Worm (Caenorhabditis elegans): ENCODE measurements around the gene kgb-2.

The kgb-2 gene

DNA sequence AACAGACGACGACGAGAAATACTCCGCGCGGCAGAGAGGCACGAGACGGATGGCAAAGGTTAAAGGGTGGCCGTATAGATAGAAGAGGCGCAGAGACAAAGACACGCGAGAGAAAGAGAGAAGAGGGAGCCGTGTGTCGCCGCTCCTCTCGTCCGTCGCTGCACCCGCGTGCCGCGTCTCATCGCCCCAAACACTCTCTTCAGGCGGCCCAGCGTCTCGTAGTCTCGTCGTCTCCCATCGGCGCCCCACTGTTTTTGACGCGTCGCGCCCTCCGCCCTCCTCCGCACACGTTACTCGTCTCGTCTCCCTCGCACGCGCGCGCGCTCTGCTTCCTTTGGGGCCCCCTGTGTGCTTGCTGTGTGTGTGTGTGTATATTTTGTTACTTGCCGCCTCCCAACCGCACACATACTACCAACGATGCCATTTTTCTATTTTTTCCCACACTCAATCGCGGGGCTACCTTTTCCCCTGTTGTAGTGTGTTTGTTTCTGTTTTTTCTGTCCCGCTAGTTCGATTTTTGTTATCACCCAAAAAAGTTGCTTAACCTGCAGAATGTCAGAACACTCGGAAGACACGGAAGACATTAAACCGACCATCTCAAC is 30.0 kb downstream of the kgb-2 start, which contains the start of gene madf-9 (continued):
- TF ChIP-seq pha-4 (GFP tag; IDR thresholded peaks at IDR 0.05), result peak; percentile 78; the same call in 1 of the 2 replicates
- TF ChIP-seq pha-4 (tag; optimal IDR thresholded peaks at IDR 0.05), result no peak
- no peak for TF ChIP-seq F49E8.2 (tag; optimal IDR thresholded peaks at IDR 0.05; ENCODE audit: borderline replicate concordance)
- TF ChIP-seq ceh-62 (tag; optimal IDR thresholded peaks at IDR 0.05), result no peak
- TF ChIP-seq snpc-1.2 (GFP tag; IDR thresholded peaks at IDR 0.05), result no peak
- peak; percentile 92 for TF ChIP-seq hlh-11 (tag; optimal IDR thresholded peaks at IDR 0.05)
- no peak for TF ChIP-seq jun-1 (tag; optimal IDR thresholded peaks at IDR 0.05)
- no peak for TF ChIP-seq T20F7.1 (GFP tag; optimal IDR thresholded peaks at IDR 0.05)
- TF ChIP-seq duxl-1 (tag; optimal IDR thresholded peaks at IDR 0.05; ENCODE audit: poor library complexity), result no peak
- TF ChIP-seq zip-2 (tag; optimal IDR thresholded peaks at IDR 0.05), result no peak
- TF ChIP-seq lin-13 (GFP tag; optimal IDR thresholded peaks at IDR 0.05), result no peak
- TF ChIP-seq fos-1 (tag; optimal IDR thresholded peaks at IDR 0.05), result no peak
- no peak for TF ChIP-seq nhr-10 (tag; optimal IDR thresholded peaks at IDR 0.05)
- no peak for TF ChIP-seq mes-2 (tag; optimal IDR thresholded peaks at IDR 0.05; ENCODE audit: poor library complexity, severe bottlenecking)
- no peak for TF ChIP-seq F44E2.7 (GFP tag; IDR thresholded peaks at IDR 0.05)
- no peak for TF ChIP-seq ceh-28 (tag; optimal IDR thresholded peaks at IDR 0.05)
- peak; percentile 89 for TF ChIP-seq nhr-48 (tag; optimal IDR thresholded peaks at IDR 0.05)
- peak; percentile 71 for TF ChIP-seq spr-1 (tag; optimal IDR thresholded peaks at IDR 0.05)
- TF ChIP-seq R02D3.7 (tag; optimal IDR thresholded peaks at IDR 0.05), result no peak
- no peak for TF ChIP-seq lin-39 (tag; optimal IDR thresholded peaks at IDR 0.05)
- no peak for TF ChIP-seq lin-1 (GFP tag; IDR thresholded peaks at IDR 0.05)
- TF ChIP-seq ama-1 (optimal IDR thresholded peaks at IDR 0.05), result no peak
- TF ChIP-seq spr-3 (GFP tag; optimal IDR thresholded peaks at IDR 0.05), result peak; percentile 26
- TF ChIP-seq unc-39 (tag; optimal IDR thresholded peaks at IDR 0.05), result no peak
- no peak for TF ChIP-seq zfp-2 (tag; optimal IDR thresholded peaks at IDR 0.05)
- TF ChIP-seq nhr-42 (GFP tag; IDR thresholded peaks at IDR 0.05), result peak; percentile 76; the same call in 1 of the 2 replicates
- TF ChIP-seq snpc-4 (tag; optimal IDR thresholded peaks at IDR 0.05), result no peak
- peak; percentile 22; the same call in 1 of the 2 replicates for TF ChIP-seq ceh-20 (GFP tag; IDR thresholded peaks at IDR 0.05)
- TF ChIP-seq skn-1 (tag; optimal IDR thresholded peaks at IDR 0.05), result no peak
- TF ChIP-seq mdl-1 (tag; optimal IDR thresholded peaks at IDR 0.05), result peak; percentile 78 to 88
- TF ChIP-seq nhr-11 (tag; optimal IDR thresholded peaks at IDR 0.05), result no peak
- peak; percentile 61 for TF ChIP-seq ctbp-1 (GFP tag; IDR thresholded peaks at IDR 0.05)
- 0 out of 2 replicates have a peak, but pooled peaks have one; percentile 64 for TF ChIP-seq saeg-2 (GFP tag; IDR thresholded peaks at IDR 0.05)
- TF ChIP-seq lin-29 (GFP tag; IDR thresholded peaks at IDR 0.05), result no peak
- TF ChIP-seq F26F4.8 (GFP tag; conservative IDR thresholded peaks at IDR 0.05), result no peak
- TF ChIP-seq unc-62 (GFP tag; optimal IDR thresholded peaks at IDR 0.05 in 1 of 2), result no peak
- TF ChIP-seq unc-62 (tag; optimal IDR thresholded peaks at IDR 0.05), result no peak
- TF ChIP-seq arid-1 (GFP tag; conservative IDR thresholded peaks at IDR 0.05), result 0 out of 2 replicates have a peak, but pooled peaks have one; percentile 37
- no peak for TF ChIP-seq D1046.2 (GFP tag; IDR thresholded peaks at IDR 0.05)

- TF ChIP-seq dve-1 (tag; optimal IDR thresholded peaks at IDR 0.05; ENCODE audit: insufficient read depth) (peak; percentile 5), nhr-25 (tag; optimal IDR thresholded peaks at IDR 0.05; ENCODE audit: borderline replicate concordance, insufficient read depth) (no peak), jun-1 (tag; optimal IDR thresholded peaks at IDR 0.05) (no peak), php-3 (GFP tag; IDR thresholded peaks at IDR 0.05) (0 out of 2 replicates have a peak, but pooled peaks have one; percentile 16), nhr-28 (tag; optimal IDR thresholded peaks at IDR 0.05) (peak; percentile 27), F26F4.8 (GFP tag; conservative IDR thresholded peaks at IDR 0.05) (no peak), pha-4 (GFP tag; IDR thresholded peaks at IDR 0.05) (no peak), pha-4 (tag; optimal IDR thresholded peaks at IDR 0.05) (no peak), madf-5 (GFP tag; IDR thresholded peaks at IDR 0.05) (no peak), ZK546.5 (tag; optimal IDR thresholded peaks at IDR 0.05) (no peak), zip-2 (tag; optimal IDR thresholded peaks at IDR 0.05) (no peak), daf-16 (GFP tag; optimal IDR thresholded peaks at IDR 0.05) (no peak), daf-16 (tag; optimal IDR thresholded peaks at IDR 0.05) (no peak), F49E8.2 (tag; optimal IDR thresholded peaks at IDR 0.05; ENCODE audit: borderline replicate concordance) (no peak), set-16 (GFP tag; IDR thresholded peaks at IDR 0.05) (peak; percentile 88), nhr-6 (tag; optimal IDR thresholded peaks at IDR 0.05) (no peak), hlh-11 (tag; optimal IDR thresholded peaks at IDR 0.05) (no peak)
Measured at ce11 chrIV:3638250-3638926, 31.8 kb downstream of the kgb-2 start.

Measured in whole organism, L4 larva.